Worm (Caenorhabditis elegans) whole organism, midembryonic: ENCODE results near the gene pax-2.
"Not testable (repeated sequence)": the region's sequence is repeated elsewhere in the genome, so short reads cannot be mapped to it uniquely, and the experiment has no call there.

Experiments
- T22C8.4 ChIP-seq: fragments of 200-800 bp; sonication (Bioruptor generic); IDR thresholded peaks from 2 replicates; pipeline ENCODE4 v1.3.6; 2022; ENCODE audit warnings: missing genetic modification characterization, missing compliant biosample characterization
- cog-1 ChIP-seq: sonication (generic microtip); optimal IDR thresholded peaks from 2 replicates; lab custom pipeline; 2016; ENCODE audit warnings: missing genetic modification characterization, missing compliant biosample characterization
- flt-1 ChIP-seq: fragments of 200-800 bp; sonication (Bioruptor generic); IDR thresholded peaks from 2 replicates; pipeline ENCODE4 v1.3.6; 2022; ENCODE audit warnings: missing genetic modification characterization, missing compliant biosample characterization
- klf-2 ChIP-seq: fragments of 200-800 bp; sonication (Bioruptor generic); conservative IDR thresholded peaks from 2 replicates; pipeline ENCODE4 v1.3.6; 2022; ENCODE audit warnings: missing genetic modification reagents, missing genetic modification characterization, missing compliant biosample characterization
- med-1 ChIP-seq: sonication (generic microtip); optimal IDR thresholded peaks from 2 replicates; lab custom pipeline; 2017; ENCODE audit warnings: missing genetic modification characterization, mild to moderate bottlenecking, missing compliant biosample characterization, antibody characterized with exemption, missing genetic modification reagents; ENCODE audit not compliant: insufficient read depth
- ref-1 ChIP-seq: fragments of 200-800 bp; sonication (Bioruptor generic); conservative IDR thresholded peaks from 2 replicates; pipeline ENCODE4 v1.3.6; 2022; ENCODE audit warnings: missing genetic modification reagents, missing genetic modification characterization, missing compliant biosample characterization
- tab-1 ChIP-seq: fragments of 200-800 bp; sonication (Bioruptor generic); IDR thresholded peaks from 2 replicates; pipeline ENCODE4 v1.3.6; 2022; ENCODE audit warnings: missing genetic modification characterization, missing compliant biosample characterization
- ztf-23 ChIP-seq: fragments of 200-800 bp; sonication (Bioruptor generic); IDR thresholded peaks from 2 replicates; pipeline ENCODE4 v1.3.6; 2022; ENCODE audit warnings: missing genetic modification reagents, missing genetic modification characterization, missing compliant biosample characterization
- ztf-29 ChIP-seq: fragments of 200-800 bp; sonication (Bioruptor generic); IDR thresholded peaks from 2 replicates; pipeline ENCODE4 v1.3.6; 2022; ENCODE audit warnings: missing genetic modification reagents, missing genetic modification characterization, missing compliant biosample characterization

The pax-2 gene

ce11 chrIV:4209084-4209483, 4.9 kb upstream of the pax-2 start:
- TF ChIP-seq ref-1 (GFP tag; lab: Robert Waterston, UW): no peak
- no peak for TF ChIP-seq tab-1 (GFP tag; lab: Robert Waterston, UW)
- no peak for TF ChIP-seq med-1 (GFP tag; lab: Kevin White, UChicago)
- TF ChIP-seq ztf-29 (GFP tag; lab: Robert Waterston, UW): no peak
- no peak for TF ChIP-seq flt-1 (GFP tag; lab: Robert Waterston, UW)
- TF ChIP-seq T22C8.4 (GFP tag; lab: Robert Waterston, UW): no peak
- no peak for TF ChIP-seq ztf-23 (GFP tag; lab: Robert Waterston, UW)
- no peak for TF ChIP-seq klf-2
- no peak for TF ChIP-seq cog-1 (tag; lab: Kevin White, UChicago)

DNA sequence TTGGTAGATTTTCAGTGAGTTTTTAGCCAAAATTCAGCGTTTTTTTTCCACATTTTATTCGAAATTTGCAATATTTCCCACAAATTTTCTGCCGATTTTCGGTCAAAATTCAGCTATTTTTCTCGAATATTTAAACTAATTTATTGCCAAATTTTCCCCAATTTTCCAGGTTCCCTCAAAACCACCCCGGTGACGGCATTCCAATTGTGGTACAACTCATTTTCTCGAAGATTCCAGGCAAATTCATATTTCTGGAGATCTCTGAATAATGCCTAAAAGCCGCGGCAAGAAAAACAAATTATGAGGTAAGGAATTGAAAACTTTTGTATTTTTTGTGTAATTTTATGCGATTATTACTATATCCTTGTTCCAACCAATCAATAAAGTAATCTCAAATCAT, 2.9 kb upstream of the pax-2 start, which contains the start of gene osgn-1:
Gene osgn-1 (plus strand): TSS at position 301 of the 400 bp plus-strand sequence.
- TF ChIP-seq ztf-23 (GFP tag; lab: Robert Waterston, UW): no peak
- no peak for TF ChIP-seq tab-1 (GFP tag; lab: Robert Waterston, UW)
- no peak for TF ChIP-seq med-1 (GFP tag; lab: Kevin White, UChicago)
- no peak for TF ChIP-seq flt-1 (GFP tag; lab: Robert Waterston, UW)
- TF ChIP-seq T22C8.4 (GFP tag; lab: Robert Waterston, UW): no peak
- no peak for TF ChIP-seq cog-1 (tag; lab: Kevin White, UChicago)
- TF ChIP-seq ztf-29 (GFP tag; lab: Robert Waterston, UW): no peak
- TF ChIP-seq klf-2: no peak
- no peak for TF ChIP-seq ref-1 (GFP tag; lab: Robert Waterston, UW)

ce11 chrIV:4197167-4197566, 7.0 kb downstream of the pax-2 start, which contains the start of gene cyp-25A6:
TSS of gene cyp-25A6 (plus strand) at chrIV:4197467.
- TF ChIP-seq ztf-23 (GFP tag; lab: Robert Waterston, UW); klf-2; med-1 (GFP tag; lab: Kevin White, UChicago): not testable (repeated sequence)

DNA sequence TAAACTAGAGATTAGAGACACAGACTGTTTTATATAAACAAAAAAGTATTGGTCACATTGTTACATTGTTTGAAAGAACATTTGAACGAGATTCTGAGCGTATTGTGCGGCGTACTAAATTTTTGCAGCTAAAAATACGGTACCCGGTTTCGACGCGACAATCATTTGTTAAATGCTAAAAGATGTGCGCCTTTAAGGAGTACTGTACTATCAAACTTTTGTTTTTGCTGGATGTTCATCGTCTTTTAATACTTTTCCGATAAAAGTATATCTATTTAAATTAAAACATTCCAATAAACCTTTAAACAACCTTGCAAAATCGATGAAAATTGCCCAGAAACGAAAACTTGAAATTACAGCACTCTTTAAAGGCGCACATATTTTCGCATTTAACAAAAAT, 7.4 kb downstream of the pax-2 start, which contains the start of gene K06B9.6:
Gene K06B9.6 (minus strand): TSS at position 101 of the 400 bp plus-strand sequence.
- not testable (repeated sequence) for TF ChIP-seq tab-1 (GFP tag; lab: Robert Waterston, UW); ztf-23 (GFP tag; lab: Robert Waterston, UW); med-1 (GFP tag; lab: Kevin White, UChicago)

ce11 chrIV:4186099-4186498, 18.1 kb downstream of the pax-2 start, which contains the start of gene K08D10.11:
TSS of gene K08D10.11 (minus strand) at chrIV:4186199.
- not testable (repeated sequence) for TF ChIP-seq tab-1 (GFP tag; lab: Robert Waterston, UW); T22C8.4 (GFP tag; lab: Robert Waterston, UW); cog-1 (tag; lab: Kevin White, UChicago)

DNA sequence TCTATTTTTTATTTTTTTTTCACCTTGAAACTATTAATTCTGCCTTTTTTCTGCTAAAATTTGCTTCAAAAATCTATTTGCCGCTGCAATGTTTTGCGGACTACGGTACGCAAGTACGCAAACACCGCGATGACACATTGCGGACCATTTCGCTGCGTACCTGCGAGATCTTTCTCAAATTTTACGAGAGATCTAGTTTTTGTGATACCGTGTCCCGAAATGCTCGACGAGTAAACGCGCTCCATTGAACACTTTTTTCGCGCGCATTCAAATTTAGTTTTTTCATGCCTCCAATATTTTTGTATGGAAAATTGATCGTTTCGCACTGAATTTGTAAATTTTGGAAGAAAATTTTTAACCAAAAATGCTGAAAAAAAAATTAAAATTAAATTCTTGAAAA, 19.4 kb downstream of the pax-2 start:
- peak; percentile 78 for TF ChIP-seq ztf-23 (GFP tag; lab: Robert Waterston, UW)
- TF ChIP-seq flt-1 (GFP tag; lab: Robert Waterston, UW): peak; percentile 51; the same call in 1 of the 2 replicates

- 0 out of 2 replicates have a peak, but pooled peaks have one; percentile 39 for TF ChIP-seq ztf-23 (GFP tag; lab: Robert Waterston, UW)
Measured at ce11 chrIV:4180032-4180431, 24.1 kb downstream of the pax-2 start.

DNA sequence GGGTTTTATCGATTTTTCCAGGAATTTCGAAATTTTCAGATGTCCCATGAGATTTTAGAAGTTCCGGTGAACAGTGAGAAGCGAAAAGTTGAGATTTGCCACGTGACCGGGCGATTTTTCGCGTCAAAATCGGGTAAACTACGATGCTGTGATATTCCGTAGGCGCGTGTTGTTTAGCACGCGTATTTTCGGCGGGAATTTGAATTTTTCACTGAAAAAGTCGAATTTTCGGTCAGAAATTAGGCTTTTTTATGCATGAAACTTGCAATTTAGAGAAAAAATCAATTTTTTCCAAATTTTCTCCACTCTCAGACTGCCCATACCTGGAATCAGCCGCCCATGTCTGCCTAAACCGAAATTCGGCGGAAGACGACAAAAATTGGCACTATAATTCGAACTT, 25.8 kb downstream of the pax-2 start, which contains the start of gene tsen-34:
Gene tsen-34 (plus strand): TSS at position 34 of the 400 bp plus-strand sequence.
- TF ChIP-seq T22C8.4 (GFP tag; lab: Robert Waterston, UW) (no peak), ref-1 (GFP tag; lab: Robert Waterston, UW) (no peak), med-1 (GFP tag; lab: Kevin White, UChicago) (no peak), cog-1 (tag; lab: Kevin White, UChicago) (no peak)

- no peak for TF ChIP-seq T22C8.4 (GFP tag; lab: Robert Waterston, UW)
- TF ChIP-seq ref-1 (GFP tag; lab: Robert Waterston, UW): no peak
- no peak for TF ChIP-seq flt-1 (GFP tag; lab: Robert Waterston, UW)
- TF ChIP-seq med-1 (GFP tag; lab: Kevin White, UChicago): no peak
- TF ChIP-seq klf-2: no peak
- TF ChIP-seq tab-1 (GFP tag; lab: Robert Waterston, UW): no peak
- no peak for TF ChIP-seq ztf-23 (GFP tag; lab: Robert Waterston, UW)
Measured at ce11 chrIV:4177560-4177959, 26.6 kb downstream of the pax-2 start.

ce11 chrIV:4176659-4177058, 27.5 kb downstream of the pax-2 start:
- TF ChIP-seq ztf-29 (GFP tag; lab: Robert Waterston, UW): no peak
- no peak for TF ChIP-seq flt-1 (GFP tag; lab: Robert Waterston, UW)
- TF ChIP-seq klf-2: no peak
- TF ChIP-seq ztf-23 (GFP tag; lab: Robert Waterston, UW): no peak
- TF ChIP-seq tab-1 (GFP tag; lab: Robert Waterston, UW): no peak
- no peak for TF ChIP-seq ref-1 (GFP tag; lab: Robert Waterston, UW)
- TF ChIP-seq cog-1 (tag; lab: Kevin White, UChicago): no peak
- TF ChIP-seq T22C8.4 (GFP tag; lab: Robert Waterston, UW): no peak
- no peak for TF ChIP-seq med-1 (GFP tag; lab: Kevin White, UChicago)
